Fruit fly (Drosophila melanogaster): ENCODE results near the gene wkd.

The wkd gene

dm6 chr3R:11619709-11620409 lies 38.5 kb downstream of the wkd start, which contains the start of the genes Jupiter and CG14710 (continued):
- TF ChIP-seq CG4617 (GFP tag; optimal IDR thresholded peaks at IDR 0.05; ENCODE audit: borderline replicate concordance) (peak; percentile 98), lilli (GFP tag; optimal IDR thresholded peaks at IDR 0.05) (peak; percentile 89), BEAF-32 (GFP tag; optimal IDR thresholded peaks at IDR 0.05) (peak; percentile 58), CG15073 (GFP tag; optimal IDR thresholded peaks at IDR 0.05) (no peak), toy (GFP tag; IDR thresholded peaks at IDR 0.05) (no peak), Fer3 (tag; optimal IDR thresholded peaks at IDR 0.05) (peak; percentile 28), trh (GFP tag; optimal IDR thresholded peaks at IDR 0.05) (peak; percentile 10), CG6854 (GFP tag; optimal IDR thresholded peaks at IDR 0.05) (no peak), ato (GFP tag; IDR thresholded peaks at IDR 0.05; ENCODE audit: partially characterized antibody) (no peak), inv (GFP tag; IDR thresholded peaks at IDR 0.05; ENCODE audit: partially characterized antibody) (no peak), CG5245 (GFP tag; optimal IDR thresholded peaks at IDR 0.05) (peak; percentile 31), CG13624 (GFP tag; optimal IDR thresholded peaks at IDR 0.05) (peak; percentile 89), CG9437 (GFP tag; optimal IDR thresholded peaks at IDR 0.05) (no peak), run (tag; optimal IDR thresholded peaks at IDR 0.05) (no peak), Kr (GFP tag; optimal IDR thresholded peaks at IDR 0.05) (no peak), CG34224 (GFP tag; IDR thresholded peaks at IDR 0.05; ENCODE audit: partially characterized antibody) (peak; percentile 39; the same call in 1 of the 3 replicates), CG11504 (tag; optimal IDR thresholded peaks at IDR 0.05) (peak; percentile 63), kay (GFP tag; optimal IDR thresholded peaks at IDR 0.05) (peak; percentile 45), gce (GFP tag; IDR thresholded peaks at IDR 0.05) (0 out of 3 replicates have a peak, but pooled peaks have one; percentile 41), CG12744 (GFP tag; optimal IDR thresholded peaks at IDR 0.05) (peak; percentile 58), Oaz (GFP tag; IDR thresholded peaks at IDR 0.05) (no peak), CG2678 (tag; optimal IDR thresholded peaks at IDR 0.05) (peak; percentile 59), CG10543 (GFP tag; optimal IDR thresholded peaks at IDR 0.05) (peak; percentile 61), CG6765 (GFP tag; optimal IDR thresholded peaks at IDR 0.05) (no peak), jigr1 (GFP tag; IDR thresholded peaks at IDR 0.05) (peak; percentile 14; the same call in 1 of the 3 replicates), jing (GFP tag; optimal IDR thresholded peaks at IDR 0.05) (peak; percentile 13), Ets65A (GFP tag) (peak; percentile 98), gsb-n (tag; optimal IDR thresholded peaks at IDR 0.05) (no peak), CG8290 (GFP tag; optimal IDR thresholded peaks at IDR 0.05) (peak; percentile 68), CG8290 (tag; optimal IDR thresholded peaks at IDR 0.05) (peak in 1 of 2 experiments; percentile 70), chif (GFP tag; optimal IDR thresholded peaks at IDR 0.05) (peak; percentile 68 to 77), CG10462 (GFP tag; optimal IDR thresholded peaks at IDR 0.05) (peak; percentile 39), Atf3 (GFP tag; optimal IDR thresholded peaks at IDR 0.05) (peak; percentile 80), Hr39 (optimal IDR thresholded peaks at IDR 0.05) (no peak), sqz (GFP tag; optimal IDR thresholded peaks at IDR 0.05) (no peak), Opbp (GFP tag; IDR thresholded peaks at IDR 0.05; ENCODE audit: partially characterized antibody) (no peak; the same call in 2 of the 3 replicates), CG14050 (GFP tag; IDR thresholded peaks at IDR 0.05) (no peak; the same call in 2 of the 3 replicates), CG30403 (GFP tag; optimal IDR thresholded peaks at IDR 0.05) (peak; percentile 83), Nf-YC (tag; optimal IDR thresholded peaks at IDR 0.05) (peak; percentile 58), Bdp1 (GFP tag; optimal IDR thresholded peaks at IDR 0.05) (peak; percentile 11), ken (GFP tag; IDR thresholded peaks at IDR 0.05) (peak; percentile 86), CG1529 (GFP tag; optimal IDR thresholded peaks at IDR 0.05) (no peak), dm (GFP tag; optimal IDR thresholded peaks at IDR 0.05) (peak; percentile 80), gfzf (GFP tag; optimal IDR thresholded peaks at IDR 0.05) (peak; percentile 100), CG10654 (GFP tag; optimal IDR thresholded peaks at IDR 0.05) (peak; percentile 68), exex (tag; optimal IDR thresholded peaks at IDR 0.05) (peak; percentile 27), CG3838 (GFP tag; optimal IDR thresholded peaks at IDR 0.05) (peak; percentile 21), dimm (GFP tag; IDR thresholded peaks at IDR 0.05) (no peak), CG14667 (GFP tag; IDR thresholded peaks at IDR 0.05) (peak; percentile 53; the same call in 1 of the 2 replicates), CG2116 (GFP tag; optimal IDR thresholded peaks at IDR 0.05) (peak; percentile 62)

All from whole organism, embryonic.